Worm (Caenorhabditis elegans) whole organism, midembryonic: Measurements from ENCODE around the gene srh-83.

Experiments
- T22C8.4 ChIP-seq: fragments of 200-800 bp; sonication (Bioruptor generic); IDR thresholded peaks from 2 replicates; pipeline ENCODE4 v1.3.6; 2022; ENCODE audit warnings: missing genetic modification characterization, missing compliant biosample characterization
- cog-1 ChIP-seq: sonication (generic microtip); optimal IDR thresholded peaks from 2 replicates; lab custom pipeline; 2016; ENCODE audit warnings: missing genetic modification characterization, missing compliant biosample characterization
- flt-1 ChIP-seq: fragments of 200-800 bp; sonication (Bioruptor generic); IDR thresholded peaks from 2 replicates; pipeline ENCODE4 v1.3.6; 2022; ENCODE audit warnings: missing genetic modification characterization, missing compliant biosample characterization
- klf-2 ChIP-seq: fragments of 200-800 bp; sonication (Bioruptor generic); conservative IDR thresholded peaks from 2 replicates; pipeline ENCODE4 v1.3.6; 2022; ENCODE audit warnings: missing genetic modification reagents, missing genetic modification characterization, missing compliant biosample characterization
- med-1 ChIP-seq: sonication (generic microtip); optimal IDR thresholded peaks from 2 replicates; lab custom pipeline; 2017; ENCODE audit warnings: missing genetic modification characterization, mild to moderate bottlenecking, missing compliant biosample characterization, antibody characterized with exemption, missing genetic modification reagents; ENCODE audit not compliant: insufficient read depth
- ref-1 ChIP-seq: fragments of 200-800 bp; sonication (Bioruptor generic); conservative IDR thresholded peaks from 2 replicates; pipeline ENCODE4 v1.3.6; 2022; ENCODE audit warnings: missing genetic modification reagents, missing genetic modification characterization, missing compliant biosample characterization
- tab-1 ChIP-seq: fragments of 200-800 bp; sonication (Bioruptor generic); IDR thresholded peaks from 2 replicates; pipeline ENCODE4 v1.3.6; 2022; ENCODE audit warnings: missing genetic modification characterization, missing compliant biosample characterization
- ztf-23 ChIP-seq: fragments of 200-800 bp; sonication (Bioruptor generic); IDR thresholded peaks from 2 replicates; pipeline ENCODE4 v1.3.6; 2022; ENCODE audit warnings: missing genetic modification reagents, missing genetic modification characterization, missing compliant biosample characterization
- ztf-29 ChIP-seq: fragments of 200-800 bp; sonication (Bioruptor generic); IDR thresholded peaks from 2 replicates; pipeline ENCODE4 v1.3.6; 2022; ENCODE audit warnings: missing genetic modification reagents, missing genetic modification characterization, missing compliant biosample characterization

Gene srh-83

ce11 chrV:7164210-7164609 is at the start of gene srh-83:
TSS of gene srh-83 (plus strand) at chrV:7164510.
- TF ChIP-seq tab-1 (GFP tag; lab: Robert Waterston, UW) (no peak), ref-1 (no peak), med-1 (GFP tag; lab: Kevin White, UChicago) (no peak), klf-2 (GFP tag; lab: Robert Waterston, UW) (no peak), ztf-29 (GFP tag; lab: Robert Waterston, UW) (no peak), cog-1 (tag; lab: Kevin White, UChicago) (no peak), T22C8.4 (no peak)

- TF ChIP-seq klf-2 (GFP tag; lab: Robert Waterston, UW) (no peak), ztf-23 (GFP tag; lab: Robert Waterston, UW) (no peak), cog-1 (tag; lab: Kevin White, UChicago) (no peak), med-1 (GFP tag; lab: Kevin White, UChicago) (no peak), ref-1 (no peak), flt-1 (GFP tag; lab: Robert Waterston, UW) (no peak), T22C8.4 (no peak), tab-1 (GFP tag; lab: Robert Waterston, UW) (no peak), ztf-29 (GFP tag; lab: Robert Waterston, UW) (no peak)
These were observed 45.5 kb upstream of the srh-83 start, which contains the start of gene srx-33 for ce11 chrV:7118796-7119195. TSS of gene srx-33 (minus strand) at chrV:7118896.

DNA sequence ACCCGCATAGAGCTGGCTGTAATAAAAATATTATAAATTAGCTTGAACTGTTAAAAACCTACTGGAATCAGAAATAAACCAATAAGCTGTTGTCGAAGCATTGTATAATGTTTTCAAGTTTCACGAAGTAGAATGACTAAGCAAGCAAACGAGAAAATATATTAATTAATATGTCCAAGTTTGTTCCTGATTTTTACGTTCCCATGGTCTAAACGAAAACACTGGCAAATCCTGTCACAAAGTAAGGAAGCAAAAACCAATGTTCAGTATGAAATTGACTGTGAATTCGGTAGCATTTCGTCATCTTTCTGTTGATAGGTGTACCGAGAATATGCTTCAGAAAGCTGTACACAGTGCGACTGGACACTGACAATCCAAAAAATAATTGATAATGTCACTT is 44.1 kb upstream of the srh-83 start, which contains the start of gene srx-34:
TSS of gene srx-34 (minus strand) at position 101 of the 400 bp plus-strand sequence.
- no peak for TF ChIP-seq ref-1
- TF ChIP-seq med-1 (GFP tag; lab: Kevin White, UChicago) = no peak
- TF ChIP-seq ztf-29 (GFP tag; lab: Robert Waterston, UW) = no peak
- TF ChIP-seq flt-1 (GFP tag; lab: Robert Waterston, UW) = no peak
- TF ChIP-seq cog-1 (tag; lab: Kevin White, UChicago) = no peak
- TF ChIP-seq ztf-23 (GFP tag; lab: Robert Waterston, UW) = no peak
- no peak for TF ChIP-seq klf-2 (GFP tag; lab: Robert Waterston, UW)
- TF ChIP-seq T22C8.4 = no peak
- no peak for TF ChIP-seq tab-1 (GFP tag; lab: Robert Waterston, UW)

- TF ChIP-seq flt-1 (GFP tag; lab: Robert Waterston, UW) (no peak), klf-2 (GFP tag; lab: Robert Waterston, UW) (no peak), ref-1 (no peak), ztf-29 (GFP tag; lab: Robert Waterston, UW) (no peak), ztf-23 (GFP tag; lab: Robert Waterston, UW) (no peak)
These were observed 41.1 kb upstream of the srh-83 start, which contains the start of gene lmd-5 for ce11 chrV:7123188-7123708. TSS of gene lmd-5 (plus strand) at chrV:7123658.

ce11 chrV:7123979-7124378 is 40.3 kb upstream of the srh-83 start:
- no peak for TF ChIP-seq flt-1 (GFP tag; lab: Robert Waterston, UW)

ce11 chrV:7129460-7129859 is 34.9 kb upstream of the srh-83 start, which contains the start of gene T01C4.8:
TSS of gene T01C4.8 (minus strand) at chrV:7129560.
- no peak for TF ChIP-seq ztf-29 (GFP tag; lab: Robert Waterston, UW)
- no peak for TF ChIP-seq med-1 (GFP tag; lab: Kevin White, UChicago)
- no peak for TF ChIP-seq ztf-23 (GFP tag; lab: Robert Waterston, UW)
- no peak for TF ChIP-seq klf-2 (GFP tag; lab: Robert Waterston, UW)
- TF ChIP-seq cog-1 (tag; lab: Kevin White, UChicago) = no peak
- no peak for TF ChIP-seq ref-1
- TF ChIP-seq tab-1 (GFP tag; lab: Robert Waterston, UW) = no peak
- no peak for TF ChIP-seq T22C8.4
- TF ChIP-seq flt-1 (GFP tag; lab: Robert Waterston, UW) = no peak

DNA sequence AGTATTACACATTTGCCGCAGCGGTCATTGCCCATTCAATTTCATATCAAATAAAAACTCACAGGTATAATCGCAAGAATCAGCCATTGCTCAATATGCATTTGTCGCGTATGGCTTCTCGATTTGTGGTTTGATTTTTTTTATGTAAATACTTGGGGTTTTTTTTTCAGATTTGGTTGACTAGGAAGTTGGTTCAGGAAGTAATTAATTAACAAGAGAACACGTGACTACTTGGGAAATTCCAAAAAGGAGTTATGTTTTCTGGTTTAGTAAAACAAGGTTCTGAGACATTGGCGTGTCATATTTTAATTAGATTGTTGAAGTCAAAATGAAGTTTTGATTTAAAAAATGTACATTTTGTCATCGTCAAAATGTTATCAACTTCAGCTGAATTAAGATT is 33.3 kb upstream of the srh-83 start, which contains the start of gene srx-36:
TSS of gene srx-36 (minus strand) at position 101 of the 400 bp plus-strand sequence.
- TF ChIP-seq klf-2 (GFP tag; lab: Robert Waterston, UW) = no peak
- no peak for TF ChIP-seq ztf-29 (GFP tag; lab: Robert Waterston, UW)
- TF ChIP-seq flt-1 (GFP tag; lab: Robert Waterston, UW) = no peak
- no peak for TF ChIP-seq med-1 (GFP tag; lab: Kevin White, UChicago)
- TF ChIP-seq tab-1 (GFP tag; lab: Robert Waterston, UW) = no peak
- no peak for TF ChIP-seq ref-1
- TF ChIP-seq cog-1 (tag; lab: Kevin White, UChicago) = no peak
- no peak for TF ChIP-seq ztf-23 (GFP tag; lab: Robert Waterston, UW)
- TF ChIP-seq T22C8.4 = no peak

ce11 chrV:7132248-7132647 is 32.1 kb upstream of the srh-83 start, which contains the start of gene sre-10:
TSS of gene sre-10 (plus strand) at chrV:7132548.
- TF ChIP-seq cog-1 (tag; lab: Kevin White, UChicago) (no peak), ztf-23 (GFP tag; lab: Robert Waterston, UW) (no peak), tab-1 (GFP tag; lab: Robert Waterston, UW) (no peak)

DNA sequence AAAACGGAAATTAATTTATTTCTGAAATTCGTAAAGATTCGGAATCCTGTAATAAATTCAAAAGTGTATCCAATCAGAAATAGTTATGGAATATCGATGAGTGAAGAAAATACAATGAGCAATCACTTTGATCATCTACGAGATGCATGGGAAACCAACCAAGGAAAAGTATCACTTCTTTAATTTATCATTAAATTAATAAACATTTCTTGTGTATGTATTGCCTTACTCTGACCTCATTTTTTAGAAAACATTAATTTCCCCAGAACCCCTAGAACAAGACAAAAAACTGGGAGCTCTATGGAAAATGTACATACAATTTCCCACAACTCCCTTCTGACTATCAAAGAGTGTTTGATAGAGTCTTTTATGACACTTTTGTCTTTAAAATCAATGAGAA is 30.3 kb upstream of the srh-83 start, which contains the start of gene F10D2.16:
TSS of gene F10D2.16 (plus strand) at position 301 of the 400 bp plus-strand sequence.
- TF ChIP-seq med-1 (GFP tag; lab: Kevin White, UChicago) (no peak), tab-1 (GFP tag; lab: Robert Waterston, UW) (no peak), ztf-23 (GFP tag; lab: Robert Waterston, UW) (no peak), klf-2 (GFP tag; lab: Robert Waterston, UW) (no peak), T22C8.4 (no peak), ztf-29 (GFP tag; lab: Robert Waterston, UW) (no peak), cog-1 (tag; lab: Kevin White, UChicago) (no peak), flt-1 (GFP tag; lab: Robert Waterston, UW) (no peak), ref-1 (no peak)

ce11 chrV:7136859-7137258 is 27.5 kb upstream of the srh-83 start:
- TF ChIP-seq cog-1 (tag; lab: Kevin White, UChicago) (no peak), ref-1 (no peak), flt-1 (GFP tag; lab: Robert Waterston, UW) (no peak), ztf-23 (GFP tag; lab: Robert Waterston, UW) (no peak), tab-1 (GFP tag; lab: Robert Waterston, UW) (no peak), ztf-29 (GFP tag; lab: Robert Waterston, UW) (no peak), klf-2 (GFP tag; lab: Robert Waterston, UW) (no peak), med-1 (GFP tag; lab: Kevin White, UChicago) (no peak), T22C8.4 (no peak)
